Fruit fly (Drosophila melanogaster) Kc167 (cell line): Measurements from ENCODE around the gene retinin.

ENCODE experiments used
- Myc ChIP-seq: fragments of >200 bp; optimal IDR thresholded peaks from 2 replicates; lab custom pipeline; 2017; ENCODE audit warnings: missing external identifiers
- Sin3A ChIP-seq: fragments of >200 bp; optimal IDR thresholded peaks from 2 replicates; lab custom pipeline; 2018; ENCODE audit warnings: missing external identifiers
- h ChIP-seq: fragments of >200 bp; optimal IDR thresholded peaks from 3 replicates; lab custom pipeline; 2018; ENCODE audit warnings: missing external identifiers
- insv ChIP-seq: fragments of >200 bp; optimal IDR thresholded peaks from 3 replicates; lab custom pipeline; 2018; ENCODE audit warnings: missing external identifiers
- psq ChIP-seq: fragments of >200 bp; optimal IDR thresholded peaks from 2 replicates; lab custom pipeline; 2017; ENCODE audit warnings: missing external identifiers
- ttk ChIP-seq: sonication (Bioruptor generic); optimal IDR thresholded peaks from 2 replicates; lab custom pipeline; 2017; ENCODE audit warnings: missing external identifiers

- TF ChIP-seq Sin3A (no peak), h (no peak), Myc (lab: Kevin White, UChicago) (no peak), psq (lab: Kevin White, UChicago) (no peak), ttk (no peak), insv (lab: Kevin White, UChicago) (no peak)
Measured at dm6 chr3L:16285346-16285911, 46.3 kb upstream of the retinin start, which contains the start of gene CG13047.
